Comparison of ENCODE assay signal across 2 fruit fly cellular contexts in the genomic region with DNA sequence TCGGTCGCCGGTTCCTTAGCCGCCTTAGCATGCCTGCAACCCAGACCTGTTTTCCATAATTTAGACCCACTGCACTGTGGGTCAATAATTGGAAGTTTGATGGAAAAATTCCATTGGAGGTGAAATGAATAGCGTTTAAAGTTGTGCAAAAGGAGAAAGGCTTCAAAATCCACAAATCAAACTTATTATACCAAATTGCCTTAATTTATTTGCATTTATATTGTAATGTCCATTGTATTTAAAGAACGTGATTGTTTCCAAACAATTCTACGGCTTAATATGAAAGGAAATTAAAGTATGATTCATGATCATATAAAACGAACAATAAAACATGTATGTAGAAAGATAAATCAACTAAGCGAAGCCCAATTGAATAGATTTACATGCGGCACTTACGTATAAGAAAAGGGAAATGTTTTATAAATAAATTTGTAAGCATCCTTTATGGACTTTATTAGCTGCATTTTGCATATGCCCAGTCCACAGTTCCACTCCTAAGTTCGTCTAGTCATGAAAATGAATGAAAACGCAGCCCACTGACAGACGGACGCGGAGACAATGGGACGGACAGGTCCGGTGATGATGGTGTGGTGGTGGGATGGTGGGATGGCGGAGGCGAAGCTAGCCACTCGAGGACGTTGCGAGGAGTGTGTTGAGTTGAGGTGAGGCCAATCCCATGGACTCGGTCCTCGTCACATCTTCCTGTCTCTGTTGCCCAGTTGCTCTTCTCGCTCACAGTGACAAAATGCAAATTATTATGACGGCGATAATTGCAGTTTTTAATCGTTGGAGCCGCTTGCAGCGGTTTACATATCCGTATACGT.
A peak's percentile ranks its signal among the peaks of the same experiment; 100 is the strongest.
TF ChIP-seq lines count a peak whose summit lies in the region.

No protein-coding gene starts in this region.

TF ChIP-seq in whole organism, embryonic, 481 proteins besides CTCF, POLR2A, EP300 and RAD21 (continued from another document):
- TF ChIP-seq row (GFP tag; IDR thresholded peaks at IDR 0.05; lab: Robert Waterston, UW) (0 out of 3 replicates have a peak, but pooled peaks have one; percentile 19), twi (tag; optimal IDR thresholded peaks at IDR 0.05; lab: Kevin White, UChicago) (no peak), CG18262 (tag; optimal IDR thresholded peaks at IDR 0.05; lab: Kevin White, UChicago) (peak; percentile 35), Sox100B (GFP tag; optimal IDR thresholded peaks at IDR 0.05; lab: Kevin White, UChicago) (no peak), CG13894 (tag; optimal IDR thresholded peaks at IDR 0.05; lab: Kevin White, UChicago) (no peak), Pdp1 (GFP tag; optimal IDR thresholded peaks at IDR 0.05; lab: Kevin White, UChicago) (no peak), btn (GFP tag; optimal IDR thresholded peaks at IDR 0.05; lab: Kevin White, UChicago) (no peak), rib (GFP tag; IDR thresholded peaks at IDR 0.05; lab: Robert Waterston, UW) (0 out of 2 replicates have a peak, but pooled peaks have one; percentile 12), CG16813 (GFP tag; IDR thresholded peaks at IDR 0.05; lab: Robert Waterston, UW; ENCODE audit: partially characterized antibody) (no peak)

TF ChIP-seq in whole organism, prepupa, 60 proteins besides CTCF, POLR2A, EP300 and RAD21 (continued from another document):
- TF ChIP-seq vri (GFP tag; optimal IDR thresholded peaks at IDR 0.05; lab: Kevin White, UChicago) (no peak), fd85E (GFP tag; optimal IDR thresholded peaks at IDR 0.05; lab: Kevin White, UChicago) (no peak), CG6163 (GFP tag; IDR thresholded peaks at IDR 0.05; lab: Robert Waterston, UW) (peak; percentile 48; the same call in 2 of the 3 replicates), fkh (GFP tag; optimal IDR thresholded peaks at IDR 0.05; lab: Kevin White, UChicago) (no peak), CG11762 (GFP tag; optimal IDR thresholded peaks at IDR 0.05; lab: Kevin White, UChicago; ENCODE audit: insufficient read depth) (no peak), CG15336 (GFP tag; IDR thresholded peaks at IDR 0.05; lab: Robert Waterston, UW) (no peak; the same call in 1 of the 2 replicates), pdm3 (GFP tag; optimal IDR thresholded peaks at IDR 0.05; lab: Kevin White, UChicago) (peak; percentile 48), Ets96B (tag; optimal IDR thresholded peaks at IDR 0.05; lab: Kevin White, UChicago) (peak; percentile 13), CG4318 (GFP tag; optimal IDR thresholded peaks at IDR 0.05; lab: Kevin White, UChicago) (peak; percentile 61), Eip78C (GFP tag; lab: Kevin White, UChicago) (peak; percentile 77), Hr4 (GFP tag; optimal IDR thresholded peaks at IDR 0.05; lab: Kevin White, UChicago) (peak; percentile 51), spab (GFP tag; optimal IDR thresholded peaks at IDR 0.05; lab: Kevin White, UChicago) (no peak), dsx (GFP tag; optimal IDR thresholded peaks at IDR 0.05; lab: Kevin White, UChicago; ENCODE audit: poor library complexity, severe bottlenecking) (no peak), Sox14 (GFP tag; optimal IDR thresholded peaks at IDR 0.05; lab: Kevin White, UChicago) (peak; percentile 15), CG11902 (GFP tag; optimal IDR thresholded peaks at IDR 0.05; lab: Kevin White, UChicago) (no peak), CG9139 (GFP tag; optimal IDR thresholded peaks at IDR 0.05; lab: Kevin White, UChicago) (no peak), CG1621 (tag; optimal IDR thresholded peaks at IDR 0.05; lab: Kevin White, UChicago) (peak; percentile 36), CG31627 (GFP tag; optimal IDR thresholded peaks at IDR 0.05; lab: Kevin White, UChicago) (no peak), CG11294 (GFP tag; IDR thresholded peaks at IDR 0.05; lab: Robert Waterston, UW) (no peak), CG8319 (GFP tag; optimal IDR thresholded peaks at IDR 0.05; lab: Kevin White, UChicago) (no peak), CG3919 (GFP tag; optimal IDR thresholded peaks at IDR 0.05; lab: Kevin White, UChicago) (no peak), OdsH (GFP tag; optimal IDR thresholded peaks at IDR 0.05; lab: Kevin White, UChicago) (peak; percentile 27), Blimp-1 (GFP tag; optimal IDR thresholded peaks at IDR 0.05; lab: Kevin White, UChicago) (no peak), CG32006 (GFP tag; optimal IDR thresholded peaks at IDR 0.05; lab: Kevin White, UChicago) (peak; percentile 71), Sox102F (GFP tag; optimal IDR thresholded peaks at IDR 0.05; lab: Kevin White, UChicago) (no peak), CG10631 (GFP tag; optimal IDR thresholded peaks at IDR 0.05; lab: Kevin White, UChicago) (peak; percentile 18), CG34406 (GFP tag; optimal IDR thresholded peaks at IDR 0.05; lab: Kevin White, UChicago) (no peak), net (GFP tag; optimal IDR thresholded peaks at IDR 0.05; lab: Kevin White, UChicago) (no peak), Eip75B (GFP tag; optimal IDR thresholded peaks at IDR 0.05; lab: Kevin White, UChicago) (peak; percentile 21), achi (GFP tag; optimal IDR thresholded peaks at IDR 0.05; lab: Kevin White, UChicago) (peak; percentile 31)
